Worm (Caenorhabditis elegans) whole organism, late embryonic: ENCODE data around the gene syx-16.

Source experiments
- C08G9.2 ChIP-seq: sonication (generic microtip); optimal IDR thresholded peaks from 2 replicates; lab custom pipeline; 2016; ENCODE audit warnings: mild to moderate bottlenecking, missing genetic modification characterization, moderate library complexity, missing compliant biosample characterization
- T23F11.4 ChIP-seq: fragments of 200-800 bp; sonication (Bioruptor generic); optimal IDR thresholded peaks from 2 replicates; lab custom pipeline; 2018; ENCODE audit warnings: mild to moderate bottlenecking, missing genetic modification characterization, missing compliant biosample characterization
- ahr-1 ChIP-seq: sonication (generic microtip); optimal IDR thresholded peaks from 2 replicates; lab custom pipeline; 2016; ENCODE audit warnings: missing genetic modification characterization, missing compliant biosample characterization
- ama-1 ChIP-seq: fragments of 150-350 bp; optimal IDR thresholded peaks from 2 replicates; lab custom pipeline; 2014
- ceh-18 ChIP-seq: sonication (generic microtip); optimal IDR thresholded peaks from 2 replicates; lab custom pipeline; 2016; ENCODE audit warnings: missing genetic modification characterization, missing compliant biosample characterization
- ceh-2 ChIP-seq: sonication (generic microtip); optimal IDR thresholded peaks from 2 replicates; lab custom pipeline; 2016; ENCODE audit warnings: missing genotype, missing genetic modification characterization, missing compliant biosample characterization
- ceh-30 ChIP-seq: fragments of 150-350 bp; optimal IDR thresholded peaks from 2 replicates; lab custom pipeline; 2014; ENCODE audit warnings: missing biosample characterization, missing genetic modification characterization
- ceh-31 ChIP-seq: sonication (generic microtip); optimal IDR thresholded peaks from 2 replicates; lab custom pipeline; 2016; ENCODE audit warnings: missing genetic modification characterization, missing compliant biosample characterization
- ceh-34 ChIP-seq: sonication (generic microtip); optimal IDR thresholded peaks from 2 replicates; lab custom pipeline; 2016; ENCODE audit warnings: mild to moderate bottlenecking, missing genetic modification characterization, missing compliant biosample characterization
- ceh-6 ChIP-seq: fragments of 200-800 bp; sonication (Bioruptor generic); optimal IDR thresholded peaks from 2 replicates; lab custom pipeline; 2018; ENCODE audit warnings: mild to moderate bottlenecking, missing genetic modification characterization, missing compliant biosample characterization
- che-1 ChIP-seq: sonication (generic microtip); optimal IDR thresholded peaks from 2 replicates; lab custom pipeline; 2016; ENCODE audit warnings: mild to moderate bottlenecking, missing genetic modification characterization, missing compliant biosample characterization
- dve-1 ChIP-seq: sonication (generic microtip); optimal IDR thresholded peaks from 2 replicates; lab custom pipeline; 2017; ENCODE audit warnings: antibody characterized with exemption, mild to moderate bottlenecking, missing genetic modification characterization, missing compliant biosample characterization
- elt-4 ChIP-seq: sonication (generic microtip); optimal IDR thresholded peaks from 2 replicates; lab custom pipeline; 2016; ENCODE audit warnings: missing genetic modification characterization, missing compliant biosample characterization
- fax-1 ChIP-seq: sonication (generic microtip); optimal IDR thresholded peaks from 2 replicates; lab custom pipeline; 2016; ENCODE audit warnings: missing genotype, missing genetic modification characterization, missing compliant biosample characterization
- fkh-6 ChIP-seq: sonication (generic microtip); optimal IDR thresholded peaks from 2 replicates; lab custom pipeline; 2016; ENCODE audit warnings: missing genetic modification characterization, missing compliant biosample characterization
- hlh-13 ChIP-seq: fragments of 200-800 bp; sonication (Bioruptor generic); optimal IDR thresholded peaks from 2 replicates; lab custom pipeline; 2018; ENCODE audit warnings: mild to moderate bottlenecking, missing genetic modification characterization, missing compliant biosample characterization
- hlh-6 ChIP-seq: sonication (generic microtip); optimal IDR thresholded peaks from 2 replicates; lab custom pipeline; 2016; ENCODE audit warnings: missing genotype, missing genetic modification characterization, missing compliant biosample characterization
- hlh-8 ChIP-seq: sonication (generic microtip); optimal IDR thresholded peaks from 2 replicates; lab custom pipeline; 2016; ENCODE audit warnings: missing genotype, missing genetic modification characterization, missing compliant biosample characterization
- madf-2 ChIP-seq: sonication (generic microtip); optimal IDR thresholded peaks from 2 replicates; lab custom pipeline; 2017; ENCODE audit warnings: missing genetic modification characterization, missing compliant biosample characterization
- nfya-1 ChIP-seq: sonication (generic microtip); optimal IDR thresholded peaks from 2 replicates; lab custom pipeline; 2017; ENCODE audit warnings: missing genetic modification characterization, mild to moderate bottlenecking, missing compliant biosample characterization, antibody characterized with exemption, moderate library complexity
- nhr-11 ChIP-seq: fragments of 150-350 bp; optimal IDR thresholded peaks from 2 replicates; lab custom pipeline; 2014; ENCODE audit warnings: missing biosample characterization, missing genetic modification characterization
- odd-2 ChIP-seq: sonication (generic microtip); optimal IDR thresholded peaks from 2 replicates; lab custom pipeline; 2017; ENCODE audit warnings: antibody characterized with exemption, mild to moderate bottlenecking, missing genetic modification characterization, missing compliant biosample characterization
- pax-1 ChIP-seq: fragments of 150-350 bp; optimal IDR thresholded peaks from 2 replicates; lab custom pipeline; 2014; ENCODE audit warnings: missing biosample characterization, missing genetic modification characterization
- pha-2 ChIP-seq: sonication (generic microtip); optimal IDR thresholded peaks from 2 replicates; lab custom pipeline; 2017; ENCODE audit warnings: mild to moderate bottlenecking, missing genetic modification characterization, missing compliant biosample characterization
- sox-2 ChIP-seq: fragments of 200-800 bp; sonication (Bioruptor generic); IDR thresholded peaks from 2 replicates; pipeline ENCODE4 v1.3.6; 2022; ENCODE audit warnings: missing genetic modification reagents, missing genetic modification characterization, missing compliant biosample characterization
- sox-4 ChIP-seq: sonication (generic microtip); optimal IDR thresholded peaks from 2 replicates; lab custom pipeline; 2017; ENCODE audit warnings: mild to moderate bottlenecking, missing genetic modification characterization, inconsistent platforms, missing compliant biosample characterization
- syd-9 ChIP-seq: sonication (generic microtip); optimal IDR thresholded peaks from 2 replicates; lab custom pipeline; 2016; ENCODE audit warnings: mild to moderate bottlenecking, missing genetic modification characterization, moderate library complexity, missing compliant biosample characterization
- tbx-2 ChIP-seq: sonication (generic microtip); optimal IDR thresholded peaks from 2 replicates; lab custom pipeline; 2016; ENCODE audit warnings: missing genetic modification characterization, missing compliant biosample characterization
- tbx-7 ChIP-seq: sonication (generic microtip); optimal IDR thresholded peaks from 2 replicates; lab custom pipeline; 2016; ENCODE audit warnings: missing genotype, missing genetic modification characterization, missing compliant biosample characterization
- ttx-3 ChIP-seq: sonication (generic microtip); optimal IDR thresholded peaks from 2 replicates; lab custom pipeline; 2016; ENCODE audit warnings: missing genetic modification reagents, missing genetic modification characterization, missing compliant biosample characterization
- unc-3 ChIP-seq, 2 experiments: fragments of 200-800 bp in 1 of 2; sonication (Bioruptor generic) in 1 of 2; sonication (generic microtip) in 1 of 2; conservative IDR thresholded peaks in 1 of 2; optimal IDR thresholded peaks in 1 of 2; 2 replicates each; pipeline versions ENCODE4 v1.3.6 to Lab custom; 2016 to 2022; ENCODE audit warnings: missing compliant biosample characterization in 2 of 2, missing genetic modification characterization in 2 of 2, missing genetic modification reagents in 1 of 2
- zip-5 ChIP-seq: sonication (generic microtip); optimal IDR thresholded peaks from 2 replicates; lab custom pipeline; 2016; ENCODE audit warnings: missing genetic modification characterization, missing compliant biosample characterization
- ztf-16 ChIP-seq: sonication (generic microtip); optimal IDR thresholded peaks from 2 replicates; lab custom pipeline; 2017; ENCODE audit warnings: missing genetic modification characterization, missing compliant biosample characterization

The syx-16 gene

DNA sequence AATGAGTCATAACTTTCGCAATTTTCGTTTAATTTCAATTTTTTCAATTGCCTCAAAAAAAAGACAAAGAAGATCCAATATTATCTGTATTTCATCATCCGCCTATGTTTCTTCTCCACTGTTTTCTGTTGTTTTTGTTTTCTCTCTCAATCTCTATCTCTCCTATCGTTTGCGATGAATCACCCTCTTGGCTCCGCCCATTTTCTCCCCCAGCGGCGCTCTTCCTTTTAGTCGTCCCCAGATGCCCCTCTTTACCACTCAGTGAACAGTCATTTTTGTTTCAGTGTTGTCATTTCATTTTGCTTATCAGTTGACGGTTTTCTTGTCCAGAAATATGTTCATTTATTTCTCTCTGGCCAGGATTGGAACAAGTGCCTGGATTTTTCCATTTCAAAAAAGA lies 16.0 kb upstream of the syx-16 start:
- TF ChIP-seq ceh-18 (tag; lab: Kevin White, UChicago), result peak; percentile 12
- TF ChIP-seq odd-2 (tag; lab: Kevin White, UChicago), result no peak

DNA sequence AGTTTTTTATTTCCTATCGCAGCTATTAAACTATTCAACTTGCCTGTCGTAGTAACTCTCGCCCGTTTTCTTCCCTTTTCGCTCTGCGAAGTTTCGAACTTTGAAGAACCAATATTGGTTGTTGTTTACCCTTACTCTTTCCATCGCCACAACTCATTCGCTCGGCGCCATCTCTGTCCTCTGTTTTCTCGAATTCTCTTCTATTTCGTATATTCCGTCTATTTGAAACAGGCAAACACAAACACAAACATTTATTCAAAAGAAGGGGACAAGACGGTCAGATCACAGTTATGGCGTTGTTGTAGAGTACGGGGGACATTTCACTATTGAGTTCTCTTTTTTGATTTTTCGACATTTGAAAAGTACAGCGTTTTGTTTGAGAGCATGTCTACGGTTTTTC lies 13.9 kb upstream of the syx-16 start:
- TF ChIP-seq zip-5 (tag; lab: Kevin White, UChicago) (no peak), ceh-31 (tag; lab: Kevin White, UChicago) (no peak), elt-4 (tag; lab: Kevin White, UChicago) (no peak), nhr-11 (tag; lab: Kevin White, UChicago) (no peak), pha-2 (no peak), hlh-8 (tag; lab: Kevin White, UChicago) (no peak), T23F11.4 (GFP tag; lab: Kevin White, UChicago) (no peak), che-1 (no peak), C08G9.2 (tag; lab: Kevin White, UChicago) (no peak), ama-1 (lab: Kevin White, UChicago) (no peak), nfya-1 (tag; lab: Kevin White, UChicago) (no peak), fkh-6 (tag; lab: Kevin White, UChicago) (no peak), tbx-7 (tag; lab: Kevin White, UChicago) (no peak), ztf-16 (tag; lab: Kevin White, UChicago) (no peak), ahr-1 (no peak), ceh-34 (tag; lab: Kevin White, UChicago) (no peak), tbx-2 (tag; lab: Kevin White, UChicago) (no peak)

- TF ChIP-seq ttx-3, result no peak
- no peak for TF ChIP-seq hlh-6
- TF ChIP-seq unc-3 (GFP tag; conservative IDR thresholded peaks at IDR 0.05; lab: Robert Waterston, UW), result no peak
- TF ChIP-seq unc-3 (tag; optimal IDR thresholded peaks at IDR 0.05; lab: Kevin White, UChicago), result no peak
- TF ChIP-seq sox-2 (GFP tag; lab: Robert Waterston, UW), result no peak
- TF ChIP-seq hlh-13 (GFP tag; lab: Kevin White, UChicago), result no peak
- no peak for TF ChIP-seq dve-1 (tag; lab: Kevin White, UChicago)
- no peak for TF ChIP-seq madf-2 (tag; lab: Kevin White, UChicago)
- no peak for TF ChIP-seq sox-4 (tag; lab: Kevin White, UChicago)
- no peak for TF ChIP-seq odd-2 (tag; lab: Kevin White, UChicago)
- TF ChIP-seq ceh-30 (tag; lab: Kevin White, UChicago), result no peak
- TF ChIP-seq fax-1 (tag; lab: Kevin White, UChicago), result no peak
- no peak for TF ChIP-seq ceh-2 (tag; lab: Kevin White, UChicago)
- no peak for TF ChIP-seq pha-2
- TF ChIP-seq pax-1 (tag; lab: Kevin White, UChicago), result no peak
- no peak for TF ChIP-seq ceh-6 (GFP tag; lab: Kevin White, UChicago)
- TF ChIP-seq nhr-11 (tag; lab: Kevin White, UChicago), result no peak
These were observed 12.9 kb upstream of the syx-16 start for ce11 chrIII:5221820-5222219.

DNA sequence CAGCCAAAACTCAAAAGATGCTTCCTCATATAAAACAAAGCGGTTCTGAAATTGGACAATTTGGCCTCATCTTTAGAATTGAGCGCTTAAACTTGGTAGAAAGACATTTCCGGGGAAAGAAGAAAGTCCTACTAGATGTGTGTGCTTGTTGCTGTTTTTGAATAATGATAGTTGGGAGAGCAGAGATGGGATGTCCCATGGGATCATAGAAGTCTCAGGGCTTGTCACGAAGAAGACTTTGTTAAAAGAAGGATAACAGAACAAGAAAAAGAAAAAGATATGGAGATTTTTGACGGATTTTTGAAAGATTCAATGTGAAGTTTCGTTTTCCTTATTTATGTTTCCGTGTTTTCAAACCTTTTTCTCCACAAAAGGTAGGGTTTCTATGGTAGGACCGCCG lies 9.8 kb upstream of the syx-16 start, which contains the start of gene ZC155.2:
TSS of gene ZC155.2 (plus strand) at position 301 of the 400 bp plus-strand sequence.
- TF ChIP-seq unc-3 (GFP tag; conservative IDR thresholded peaks at IDR 0.05; lab: Robert Waterston, UW), result no peak
- peak; percentile 33 for TF ChIP-seq unc-3 (tag; optimal IDR thresholded peaks at IDR 0.05; lab: Kevin White, UChicago)
- no peak for TF ChIP-seq fax-1 (tag; lab: Kevin White, UChicago)

ce11 chrIII:5217511-5217910 lies 8.6 kb upstream of the syx-16 start, which contains the start of gene cutl-19:
Gene cutl-19, minus strand, starts transcription at chrIII:5217611.
- TF ChIP-seq nfya-1 (tag; lab: Kevin White, UChicago) (no peak), syd-9 (tag; lab: Kevin White, UChicago) (no peak), ceh-30 (tag; lab: Kevin White, UChicago) (no peak), sox-2 (GFP tag; lab: Robert Waterston, UW) (no peak)
